Worm (Caenorhabditis elegans) whole organism, L1 larva: ENCODE results near the gene tre-4.

Source experiments
- fkh-10 ChIP-seq: sonication (generic microtip); optimal IDR thresholded peaks from 2 replicates; lab custom pipeline; 2017; ENCODE audit warnings: missing biosample characterization, missing genetic modification reagents, missing genetic modification characterization
- lin-35 ChIP-seq, 2 experiments: fragments of 150-350 bp; optimal IDR thresholded peaks; 2 replicates each; lab custom pipeline; 2014; ENCODE audit warnings: missing biosample characterization in 2 of 2, missing genetic modification characterization in 2 of 2, missing genetic modification reagents in 2 of 2
- lin-39 ChIP-seq: fragments of 150-350 bp; optimal IDR thresholded peaks from 2 replicates; lab custom pipeline; 2014; ENCODE audit warnings: missing biosample characterization, missing genetic modification reagents, missing genetic modification characterization
- lsy-2 ChIP-seq, 2 experiments: fragments of 150-350 bp; optimal IDR thresholded peaks; 2 replicates each; lab custom pipeline; 2014; ENCODE audit warnings: missing biosample characterization in 2 of 2, missing genetic modification characterization in 2 of 2
- mdl-1 ChIP-seq, 2 experiments: fragments of 150-350 bp; optimal IDR thresholded peaks; 2 replicates each; lab custom pipeline; 2014 to 2017; ENCODE audit warnings: missing biosample characterization in 2 of 2, missing genetic modification characterization in 2 of 2, inconsistent platforms in 1 of 2
- mef-2 ChIP-seq: fragments of 150-350 bp; optimal IDR thresholded peaks from 2 replicates; lab custom pipeline; 2014; ENCODE audit warnings: missing biosample characterization, missing genetic modification characterization
- nhr-11 ChIP-seq: fragments of 150-350 bp; optimal IDR thresholded peaks from 2 replicates; lab custom pipeline; 2014; ENCODE audit warnings: missing biosample characterization, missing genetic modification characterization
- nhr-90 ChIP-seq: sonication (generic microtip); optimal IDR thresholded peaks from 2 replicates; lab custom pipeline; 2016; ENCODE audit warnings: mild to moderate bottlenecking, missing genetic modification characterization, missing compliant biosample characterization; ENCODE audit not compliant: poor library complexity
- pqm-1 ChIP-seq: sonication (generic microtip); optimal IDR thresholded peaks from 3 replicates; lab custom pipeline; 2017; ENCODE audit warnings: missing biosample characterization, missing genetic modification characterization
- unc-62 ChIP-seq: fragments of 150-350 bp; optimal IDR thresholded peaks from 2 replicates; lab custom pipeline; 2014; ENCODE audit warnings: missing biosample characterization, missing genetic modification reagents, missing genetic modification characterization
- xbp-1 ChIP-seq: sonication (generic microtip); optimal IDR thresholded peaks from 2 replicates; lab custom pipeline; 2016; ENCODE audit warnings: missing genetic modification characterization, missing compliant biosample characterization
- ztf-11 ChIP-seq, 2 experiments: sonication (generic microtip); optimal IDR thresholded peaks; 2 replicates each; lab custom pipeline; 2016 to 2017; ENCODE audit warnings: missing genetic modification characterization in 2 of 2, missing biosample characterization in 1 of 2, missing compliant biosample characterization in 1 of 2

DNA sequence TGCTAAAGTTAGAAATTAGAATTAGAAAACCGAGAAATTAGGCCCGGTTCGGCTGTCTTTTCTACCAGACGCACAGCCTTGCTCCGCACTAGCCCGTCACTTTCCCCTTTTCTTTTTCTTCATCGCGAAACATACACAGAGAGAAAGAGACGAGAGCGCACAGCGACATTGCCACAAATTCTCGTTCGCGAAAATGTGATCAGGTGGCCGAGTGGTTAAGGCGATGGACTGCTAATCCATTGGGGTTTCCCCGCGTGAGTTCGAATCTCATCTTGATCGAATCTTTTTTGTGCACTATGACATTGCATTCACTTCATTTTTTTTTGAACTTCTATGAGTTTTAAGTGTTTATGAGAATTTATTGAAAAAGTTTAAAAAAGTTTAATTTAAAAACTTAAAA, 29.5 kb upstream of the tre-4 start:
- TF ChIP-seq lsy-2 (tag; optimal IDR thresholded peaks at IDR 0.05; lab: Kevin White, UChicago) (peak; percentile 5 to 44), mdl-1 (tag; optimal IDR thresholded peaks at IDR 0.05; lab: Kevin White, UChicago) (peak in 1 of 2 experiments; percentile 44), lin-35 (GFP tag; optimal IDR thresholded peaks at IDR 0.05; lab: Kevin White, UChicago) (peak in 1 of 2 experiments; percentile 45), ztf-11 (tag; optimal IDR thresholded peaks at IDR 0.05; lab: Kevin White, UChicago) (peak in 1 of 2 experiments; percentile 24), lin-39 (tag; lab: Kevin White, UChicago) (no peak), nhr-90 (tag; lab: Kevin White, UChicago) (peak; percentile 36), unc-62 (no peak), xbp-1 (peak; percentile 30), mef-2 (tag; lab: Kevin White, UChicago) (no peak), pqm-1 (tag; lab: Kevin White, UChicago) (no peak), nhr-11 (tag; lab: Kevin White, UChicago) (no peak), fkh-10 (GFP tag; lab: Kevin White, UChicago) (peak; percentile 68)
